Worm (Caenorhabditis elegans): Measurements from ENCODE around the gene twk-18.

Gene twk-18

DNA sequence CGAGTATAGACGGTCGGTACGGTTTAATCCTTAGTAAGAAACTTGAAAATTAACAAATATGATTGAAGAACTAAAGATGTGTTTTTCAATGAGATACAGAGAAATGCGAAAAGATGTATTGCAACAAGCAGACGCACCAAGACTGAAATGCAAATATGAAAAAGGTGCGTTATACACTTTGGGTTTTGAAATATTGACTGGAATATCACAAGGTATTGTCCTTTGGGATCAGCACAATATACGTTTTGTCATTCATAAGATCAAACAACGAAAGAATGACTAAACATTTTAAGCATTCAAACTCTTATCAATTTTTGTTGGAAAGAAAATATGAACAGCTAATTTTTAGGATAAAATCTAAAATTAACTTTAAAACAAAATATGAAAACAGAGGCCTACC lies 34.9 kb downstream of the twk-18 start, which contains the start of gene T25B6.6:
T25B6.6 (minus strand) TSS at position 101 of the 400 bp plus-strand sequence.
- TF ChIP-seq ztf-6 (GFP tag; IDR thresholded peaks at IDR 0.05) (no peak), repo-1 (tag; optimal IDR thresholded peaks at IDR 0.05) (no peak), lin-40 (tag; optimal IDR thresholded peaks at IDR 0.05) (no peak), egrh-3 (GFP tag; IDR thresholded peaks at IDR 0.05) (no peak), cebp-1 (GFP tag; IDR thresholded peaks at IDR 0.05) (no peak), cebp-1 (tag; optimal IDR thresholded peaks at IDR 0.05) (no peak), tbp1 (GFP tag; optimal IDR thresholded peaks at IDR 0.05) (no peak), nhr-179 (tag; optimal IDR thresholded peaks at IDR 0.05) (no peak), nhr-120 (GFP tag; IDR thresholded peaks at IDR 0.05) (no peak), F49E8.2 (tag; optimal IDR thresholded peaks at IDR 0.05; ENCODE audit: insufficient read depth) (no peak), lag-1 (GFP tag; IDR thresholded peaks at IDR 0.05) (no peak), F37B4.10 (GFP tag; IDR thresholded peaks at IDR 0.05) (no peak), pha-4 (tag; optimal IDR thresholded peaks at IDR 0.05) (no peak), lin-54 (GFP tag; optimal IDR thresholded peaks at IDR 0.05) (no peak), madf-6 (GFP tag; IDR thresholded peaks at IDR 0.05) (no peak), F57C9.4 (tag; optimal IDR thresholded peaks at IDR 0.05) (no peak), ztf-25 (GFP tag; IDR thresholded peaks at IDR 0.05) (no peak), sdz-38 (tag; optimal IDR thresholded peaks at IDR 0.05) (no peak), mel-28 (tag; optimal IDR thresholded peaks at IDR 0.05; ENCODE audit: borderline replicate concordance) (no peak), lin-26 (GFP tag; IDR thresholded peaks at IDR 0.05) (no peak), ztf-28 (GFP tag; IDR thresholded peaks at IDR 0.05) (no peak)

DNA sequence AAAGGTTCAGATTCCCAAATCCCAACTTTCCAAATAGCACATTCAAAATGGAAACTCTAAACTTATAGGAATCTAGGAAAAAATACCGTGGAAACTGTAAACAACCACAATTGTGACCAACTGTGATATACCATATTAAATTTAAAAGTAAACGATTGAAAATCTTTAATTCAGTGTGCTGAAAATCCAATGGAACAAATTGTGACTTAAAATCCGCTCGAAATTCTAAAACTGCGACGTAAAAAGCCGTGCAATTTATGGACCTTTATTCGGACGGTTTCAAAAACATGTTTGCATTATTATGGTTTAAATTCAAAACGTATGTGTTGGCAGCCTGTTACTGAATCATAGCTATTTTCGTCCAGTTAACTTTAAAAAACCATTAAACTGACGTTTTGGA lies 35.9 kb downstream of the twk-18 start:
- TF ChIP-seq ztf-25 (GFP tag; IDR thresholded peaks at IDR 0.05), result no peak
- TF ChIP-seq F39B2.1 (GFP tag; IDR thresholded peaks at IDR 0.05), result no peak
- no peak for TF ChIP-seq ceh-40 (GFP tag; IDR thresholded peaks at IDR 0.05)
- no peak for TF ChIP-seq ceh-91 (GFP tag; IDR thresholded peaks at IDR 0.05)

DNA sequence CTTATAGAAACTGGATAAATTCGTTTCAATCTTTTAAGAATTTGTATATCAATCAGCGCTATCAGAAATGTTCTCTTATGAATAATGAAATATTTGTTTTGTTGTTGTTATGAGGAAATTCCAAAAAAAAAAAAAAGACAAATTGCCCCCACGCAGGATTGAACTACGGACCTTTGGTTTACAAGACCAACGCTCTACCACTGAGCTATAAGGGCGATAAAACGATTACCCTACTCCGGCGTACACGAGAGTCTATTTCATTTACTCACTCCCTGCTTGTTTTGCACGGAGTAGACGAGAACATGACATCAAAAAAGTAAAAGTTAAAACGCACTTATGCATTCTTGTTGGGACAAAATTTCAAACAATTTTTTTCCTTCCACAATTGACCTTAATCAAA lies 36.3 kb downstream of the twk-18 start:
- TF ChIP-seq ama-1 (optimal IDR thresholded peaks at IDR 0.05) (no peak), ama-1 (GFP tag; optimal IDR thresholded peaks at IDR 0.05) (peak; percentile 83 to 92), egrh-3 (GFP tag; IDR thresholded peaks at IDR 0.05) (no peak; the same call in 1 of the 2 replicates), ztf-6 (GFP tag; IDR thresholded peaks at IDR 0.05) (0 out of 2 replicates have a peak, but pooled peaks have one; percentile 29), B0035.1 (tag; optimal IDR thresholded peaks at IDR 0.05) (peak; percentile 77), attf-3 (GFP tag; conservative IDR thresholded peaks at IDR 0.05) (no peak), mes-4 (tag; optimal IDR thresholded peaks at IDR 0.05) (peak; percentile 79), atf-7 (tag; optimal IDR thresholded peaks at IDR 0.05) (peak; percentile 30), ekl-4 (GFP tag; IDR thresholded peaks at IDR 0.05) (peak; percentile 76; the same call in 1 of the 2 replicates), athp-1 (tag; optimal IDR thresholded peaks at IDR 0.05) (peak; percentile 39), hlh-26 (GFP tag; conservative IDR thresholded peaks at IDR 0.05) (no peak), fkh-3 (tag; optimal IDR thresholded peaks at IDR 0.05) (no peak), Y67H2A.10 (GFP tag; conservative IDR thresholded peaks at IDR 0.05) (no peak), ccch-3 (GFP tag; optimal IDR thresholded peaks at IDR 0.05) (peak; percentile 41), sptf-2 (GFP tag; optimal IDR thresholded peaks at IDR 0.05) (peak; percentile 76), unc-130 (GFP tag; optimal IDR thresholded peaks at IDR 0.05) (peak; percentile 18), F57A8.1 (GFP tag; optimal IDR thresholded peaks at IDR 0.05) (peak; percentile 45), Y53G8AR.9 (GFP tag; conservative IDR thresholded peaks at IDR 0.05) (no peak), lin-35 (GFP tag; optimal IDR thresholded peaks at IDR 0.05) (no peak), rec-8 (tag; optimal IDR thresholded peaks at IDR 0.05) (peak; percentile 84 to 94), F22D6.2 (tag; optimal IDR thresholded peaks at IDR 0.05) (peak; percentile 31), him-1 (tag; optimal IDR thresholded peaks at IDR 0.05) (peak; percentile 95), snpc-3.4 (tag; optimal IDR thresholded peaks at IDR 0.05) (peak; percentile 32), gei-17 (GFP tag; optimal IDR thresholded peaks at IDR 0.05) (no peak), Y53F4B.3 (GFP tag; IDR thresholded peaks at IDR 0.05) (no peak), snpc-1.3 (tag; optimal IDR thresholded peaks at IDR 0.05; ENCODE audit: insufficient read depth) (peak; percentile 68)

Data from whole organism, young adult.